Worm (Caenorhabditis elegans) whole organism, L2 larva: ENCODE data around the gene vhp-1.

Source experiments
- C34F6.9 ChIP-seq: fragments of 150-350 bp; optimal IDR thresholded peaks from 2 replicates; lab custom pipeline; 2014; ENCODE audit warnings: missing biosample characterization, missing genetic modification characterization
- F13H6.1 ChIP-seq: sonication (generic microtip); optimal IDR thresholded peaks from 2 replicates; lab custom pipeline; 2016; ENCODE audit warnings: missing genetic modification characterization, missing compliant biosample characterization
- R02D3.7 ChIP-seq: fragments of 150-350 bp; optimal IDR thresholded peaks from 2 replicates; lab custom pipeline; 2014; ENCODE audit warnings: missing biosample characterization, missing genetic modification characterization
- Y55F3AM.14 ChIP-seq: fragments of 200-800 bp; sonication (Bioruptor generic); optimal IDR thresholded peaks from 2 replicates; lab custom pipeline; 2018; ENCODE audit warnings: mild to moderate bottlenecking, missing genetic modification characterization, missing compliant biosample characterization
- ZK546.5 ChIP-seq: sonication (generic microtip); optimal IDR thresholded peaks from 2 replicates; lab custom pipeline; 2017; ENCODE audit warnings: missing biosample characterization, missing genetic modification characterization
- alr-1 ChIP-seq: fragments of 150-350 bp; optimal IDR thresholded peaks from 2 replicates; lab custom pipeline; 2014; ENCODE audit warnings: missing biosample characterization, missing genetic modification characterization
- aly-2 ChIP-seq: fragments of 150-350 bp; optimal IDR thresholded peaks from 2 replicates; lab custom pipeline; 2014; ENCODE audit warnings: missing biosample characterization, missing genetic modification characterization
- ama-1 ChIP-seq: fragments of 150-350 bp; optimal IDR thresholded peaks from 2 replicates; lab custom pipeline; 2018; ENCODE audit warnings: inconsistent platforms
- blmp-1 ChIP-seq: sonication (generic microtip); optimal IDR thresholded peaks from 2 replicates; lab custom pipeline; 2017; ENCODE audit warnings: missing genetic modification characterization, mild to moderate bottlenecking, missing compliant biosample characterization, antibody characterized with exemption, moderate library complexity; ENCODE audit not compliant: insufficient read depth
- ceh-16 ChIP-seq: fragments of 150-350 bp; optimal IDR thresholded peaks from 2 replicates; lab custom pipeline; 2014; ENCODE audit warnings: missing biosample characterization, missing genetic modification characterization
- ceh-82 ChIP-seq: fragments of 150-350 bp; optimal IDR thresholded peaks from 2 replicates; lab custom pipeline; 2014; ENCODE audit warnings: missing biosample characterization, missing genetic modification characterization
- crh-2 ChIP-seq: sonication (generic microtip); optimal IDR thresholded peaks from 2 replicates; lab custom pipeline; 2017; ENCODE audit warnings: missing biosample characterization, missing genetic modification characterization
- dmd-4 ChIP-seq: sonication (generic microtip); optimal IDR thresholded peaks from 2 replicates; lab custom pipeline; 2017; ENCODE audit warnings: missing biosample characterization, missing genetic modification characterization
- egl-27 ChIP-seq: sonication (generic microtip); optimal IDR thresholded peaks from 3 replicates; lab custom pipeline; 2017; ENCODE audit warnings: missing biosample characterization, missing genetic modification reagents, missing genetic modification characterization
- elt-1 ChIP-seq: fragments of 150-350 bp; optimal IDR thresholded peaks from 2 replicates; lab custom pipeline; 2014; ENCODE audit warnings: missing biosample characterization, missing genetic modification characterization
- elt-3 ChIP-seq: sonication (generic microtip); optimal IDR thresholded peaks from 2 replicates; lab custom pipeline; 2017; ENCODE audit warnings: missing biosample characterization, missing genetic modification characterization
- fos-1 ChIP-seq: fragments of 150-350 bp; optimal IDR thresholded peaks from 2 replicates; lab custom pipeline; 2014; ENCODE audit warnings: missing biosample characterization, missing genetic modification characterization
- gmeb-1 ChIP-seq: fragments of 150-350 bp; optimal IDR thresholded peaks from 2 replicates; lab custom pipeline; 2014; ENCODE audit warnings: missing biosample characterization, missing genetic modification characterization
- lin-11 ChIP-seq: fragments of 150-350 bp; sonication (generic microtip); optimal IDR thresholded peaks from 2 replicates; lab custom pipeline; 2014; ENCODE audit warnings: missing biosample characterization, missing genetic modification characterization, inconsistent platforms, mixed read lengths
- lin-13 ChIP-seq: fragments of 150-350 bp; optimal IDR thresholded peaks from 2 replicates; lab custom pipeline; 2014; ENCODE audit warnings: missing biosample characterization, missing genetic modification reagents, missing genetic modification characterization
- lin-39 ChIP-seq: fragments of 150-350 bp; optimal IDR thresholded peaks from 2 replicates; lab custom pipeline; 2014; ENCODE audit warnings: missing biosample characterization, missing genetic modification reagents, missing genetic modification characterization
- lsy-2 ChIP-seq, 2 experiments: fragments of 150-350 bp in 1 of 2; sonication (generic microtip) in 1 of 2; optimal IDR thresholded peaks; 2 replicates each; lab custom pipeline; 2014 to 2017; ENCODE audit warnings: missing biosample characterization in 2 of 2, missing genetic modification characterization in 2 of 2
- mab-5 ChIP-seq: fragments of 150-350 bp; optimal IDR thresholded peaks from 2 replicates; lab custom pipeline; 2014; ENCODE audit warnings: missing biosample characterization, missing genetic modification characterization
- mbf-1 ChIP-seq: sonication (generic microtip); optimal IDR thresholded peaks from 2 replicates; lab custom pipeline; 2017; ENCODE audit warnings: missing biosample characterization, missing genetic modification characterization
- mdl-1 ChIP-seq, 2 experiments: fragments of 150-350 bp in 1 of 2; sonication (generic microtip) in 1 of 2; optimal IDR thresholded peaks; 2 replicates each; lab custom pipeline; 2017; ENCODE audit warnings: missing biosample characterization in 2 of 2, missing genetic modification characterization in 2 of 2
- nhr-10 ChIP-seq: sonication (generic microtip); optimal IDR thresholded peaks from 2 replicates; lab custom pipeline; 2017; ENCODE audit warnings: missing biosample characterization, missing genetic modification characterization
- nhr-11 ChIP-seq: fragments of 150-350 bp; optimal IDR thresholded peaks from 2 replicates; lab custom pipeline; 2014; ENCODE audit warnings: missing biosample characterization, missing genetic modification characterization
- nhr-12 ChIP-seq: fragments of 150-350 bp; optimal IDR thresholded peaks from 2 replicates; lab custom pipeline; 2014; ENCODE audit warnings: missing biosample characterization, missing genetic modification characterization
- nhr-129 ChIP-seq: fragments of 150-350 bp; optimal IDR thresholded peaks from 2 replicates; lab custom pipeline; 2014; ENCODE audit warnings: missing biosample characterization, missing genetic modification characterization
- nhr-21 ChIP-seq: fragments of 150-350 bp; optimal IDR thresholded peaks from 2 replicates; lab custom pipeline; 2014; ENCODE audit warnings: missing biosample characterization, missing genetic modification characterization
- nhr-23 ChIP-seq: fragments of 150-350 bp; optimal IDR thresholded peaks from 2 replicates; lab custom pipeline; 2014; ENCODE audit warnings: missing biosample characterization, missing genetic modification reagents, missing genetic modification characterization
- nhr-237 ChIP-seq: fragments of 150-350 bp; optimal IDR thresholded peaks from 2 replicates; lab custom pipeline; 2014; ENCODE audit warnings: missing biosample characterization, missing genetic modification characterization
- nhr-25 ChIP-seq: fragments of 150-350 bp; sonication (generic microtip); optimal IDR thresholded peaks from 3 replicates; lab custom pipeline; 2014; ENCODE audit warnings: missing biosample characterization, missing genetic modification characterization
- nhr-6 ChIP-seq: fragments of 150-350 bp; optimal IDR thresholded peaks from 2 replicates; lab custom pipeline; 2014; ENCODE audit warnings: missing biosample characterization, missing genetic modification characterization
- nhr-77 ChIP-seq: fragments of 150-350 bp; optimal IDR thresholded peaks from 2 replicates; lab custom pipeline; 2014; ENCODE audit warnings: missing biosample characterization, missing genetic modification characterization
- peb-1 ChIP-seq: fragments of 150-350 bp; optimal IDR thresholded peaks from 2 replicates; lab custom pipeline; 2014; ENCODE audit warnings: missing biosample characterization, missing genetic modification characterization
- sem-4 ChIP-seq: fragments of 150-350 bp; optimal IDR thresholded peaks from 2 replicates; lab custom pipeline; 2014; ENCODE audit warnings: missing biosample characterization, missing genetic modification reagents, missing genetic modification characterization
- skn-1 ChIP-seq: sonication (generic microtip); optimal IDR thresholded peaks from 2 replicates; lab custom pipeline; 2017; ENCODE audit warnings: missing biosample characterization, missing genetic modification characterization
- sma-3 ChIP-seq: sonication (generic microtip); optimal IDR thresholded peaks from 2 replicates; lab custom pipeline; 2016; ENCODE audit warnings: missing genetic modification reagents, missing genetic modification characterization, missing compliant biosample characterization
- sma-9 ChIP-seq, 2 experiments: fragments of 150-350 bp in 1 of 2; sonication (generic microtip) in 1 of 2; optimal IDR thresholded peaks; 2 replicates each; lab custom pipeline; 2014 to 2016; ENCODE audit warnings: missing genetic modification characterization in 2 of 2, mild to moderate bottlenecking in 1 of 2, missing biosample characterization in 1 of 2, missing compliant biosample characterization in 1 of 2, missing genetic modification reagents in 1 of 2, moderate library complexity in 1 of 2
- snpc-4 ChIP-seq: fragments of 150-350 bp; optimal IDR thresholded peaks from 2 replicates; lab custom pipeline; 2014; ENCODE audit warnings: missing biosample characterization, missing genetic modification characterization
- unc-39 ChIP-seq: fragments of 150-350 bp; optimal IDR thresholded peaks from 2 replicates; lab custom pipeline; 2014; ENCODE audit warnings: missing biosample characterization, missing genetic modification characterization
- unc-55 ChIP-seq: fragments of 150-350 bp; sonication (generic microtip); optimal IDR thresholded peaks from 3 replicates; lab custom pipeline; 2014; ENCODE audit warnings: missing biosample characterization, missing genetic modification reagents, missing genetic modification characterization
- unc-62 ChIP-seq: fragments of 150-350 bp; optimal IDR thresholded peaks from 2 replicates; lab custom pipeline; 2014; ENCODE audit warnings: missing biosample characterization, missing genetic modification reagents, missing genetic modification characterization
- zag-1 ChIP-seq: fragments of 150-350 bp; optimal IDR thresholded peaks from 2 replicates; lab custom pipeline; 2014; ENCODE audit warnings: missing biosample characterization, missing genetic modification characterization
- ztf-1 ChIP-seq: fragments of 200-800 bp; sonication (Bioruptor generic); conservative IDR thresholded peaks from 2 replicates; pipeline ENCODE4 v1.3.6; 2022; ENCODE audit warnings: missing genetic modification characterization, missing compliant biosample characterization
- ztf-11 ChIP-seq: sonication (generic microtip); optimal IDR thresholded peaks from 2 replicates; lab custom pipeline; 2017; ENCODE audit warnings: missing biosample characterization, missing genetic modification characterization
- ztf-4 ChIP-seq: fragments of 150-350 bp; optimal IDR thresholded peaks from 2 replicates; lab custom pipeline; 2014; ENCODE audit warnings: missing biosample characterization, missing genetic modification characterization

vhp-1 gene

ce11 chrII:5336035-5336376, 12.9 kb downstream of the vhp-1 start:
- TF ChIP-seq ztf-4, result no peak
- peak; percentile 78 for TF ChIP-seq C34F6.9 (tag; lab: Kevin White, UChicago)
- TF ChIP-seq mbf-1 (tag; lab: Kevin White, UChicago), result no peak
- TF ChIP-seq zag-1 (tag; lab: Kevin White, UChicago), result peak; percentile 61
- TF ChIP-seq sma-3 (GFP tag; lab: Kevin White, UChicago), result no peak
- no peak for TF ChIP-seq unc-62 (GFP tag; lab: Kevin White, UChicago)
- TF ChIP-seq peb-1 (tag; lab: Kevin White, UChicago), result no peak
- TF ChIP-seq ceh-16, result no peak
- TF ChIP-seq nhr-11 (tag; lab: Kevin White, UChicago), result no peak
- no peak for TF ChIP-seq ceh-82
- TF ChIP-seq nhr-129 (tag; lab: Kevin White, UChicago), result peak; percentile 79
- no peak for TF ChIP-seq unc-39 (tag; lab: Kevin White, UChicago)
- TF ChIP-seq crh-2 (tag; lab: Kevin White, UChicago), result no peak
- TF ChIP-seq aly-2 (tag; lab: Kevin White, UChicago), result no peak
- no peak for TF ChIP-seq nhr-10 (tag; lab: Kevin White, UChicago)
- TF ChIP-seq lin-39 (tag; lab: Kevin White, UChicago), result no peak
- TF ChIP-seq lin-11, result peak; percentile 77
- no peak for TF ChIP-seq skn-1 (tag; lab: Kevin White, UChicago)
- no peak for TF ChIP-seq dmd-4 (tag; lab: Kevin White, UChicago)
- no peak for TF ChIP-seq alr-1 (tag; lab: Kevin White, UChicago)
- TF ChIP-seq ztf-11 (tag; lab: Kevin White, UChicago), result no peak
- TF ChIP-seq sem-4 (tag; lab: Kevin White, UChicago), result peak; percentile 49
- peak; percentile 16 for TF ChIP-seq ama-1 (lab: Kevin White, UChicago)
- TF ChIP-seq R02D3.7, result no peak
- peak; percentile 73 for TF ChIP-seq sma-9 (GFP tag; optimal IDR thresholded peaks at IDR 0.05; lab: Kevin White, UChicago)
- TF ChIP-seq sma-9 (tag; optimal IDR thresholded peaks at IDR 0.05; lab: Kevin White, UChicago), result no peak
- no peak for TF ChIP-seq nhr-21 (tag; lab: Kevin White, UChicago)
- TF ChIP-seq F13H6.1 (tag; lab: Kevin White, UChicago), result peak; percentile 79
- TF ChIP-seq nhr-12, result no peak
- TF ChIP-seq gmeb-1 (tag; lab: Kevin White, UChicago), result no peak
- peak; percentile 64 for TF ChIP-seq blmp-1 (tag; lab: Kevin White, UChicago)
- no peak for TF ChIP-seq ztf-1
- TF ChIP-seq snpc-4, result no peak
- TF ChIP-seq nhr-77 (tag; lab: Kevin White, UChicago), result no peak
- TF ChIP-seq nhr-237 (tag; lab: Kevin White, UChicago), result no peak
- peak; percentile 19 for TF ChIP-seq Y55F3AM.14 (GFP tag; lab: Kevin White, UChicago)
- TF ChIP-seq nhr-23 (tag; lab: Kevin White, UChicago), result no peak
- peak in 1 of 2 experiments; percentile 60 for TF ChIP-seq lsy-2 (tag; optimal IDR thresholded peaks at IDR 0.05; lab: Kevin White, UChicago)
- TF ChIP-seq lin-13 (GFP tag; lab: Kevin White, UChicago), result no peak
- TF ChIP-seq mab-5 (tag; lab: Kevin White, UChicago), result peak; percentile 42
- no peak for TF ChIP-seq nhr-25 (tag; lab: Kevin White, UChicago)
- TF ChIP-seq nhr-6 (tag; lab: Kevin White, UChicago), result peak; percentile 1
- TF ChIP-seq elt-1 (tag; lab: Kevin White, UChicago), result no peak
- TF ChIP-seq mdl-1 (tag; optimal IDR thresholded peaks at IDR 0.05; lab: Kevin White, UChicago), result no peak
- TF ChIP-seq elt-3 (tag; lab: Kevin White, UChicago), result no peak
- TF ChIP-seq egl-27 (tag; lab: Kevin White, UChicago), result no peak
- no peak for TF ChIP-seq ZK546.5
- TF ChIP-seq fos-1, result peak; percentile 92
- peak; percentile 84 for TF ChIP-seq unc-55
